Fruit fly (Drosophila melanogaster) whole organism, embryonic: ENCODE data around the gene CG17744.

Source experiments
- Abd-B ChIP-seq: fragments of 200-800 bp; sonication (Bioruptor generic); optimal IDR thresholded peaks from 2 replicates; lab custom pipeline; 2018; ENCODE audit warnings: missing biosample characterization, mild to moderate bottlenecking, missing genetic modification characterization, moderate library complexity
- CG12769 ChIP-seq: fragments of 200-800 bp; sonication (Bioruptor generic); optimal IDR thresholded peaks from 2 replicates; lab custom pipeline; 2019; ENCODE audit warnings: missing biosample characterization, mild to moderate bottlenecking, missing genetic modification characterization, moderate library complexity
- CG13296 ChIP-seq: fragments of 200-800 bp; sonication (Bioruptor generic); optimal IDR thresholded peaks from 3 replicates; lab custom pipeline; 2018; ENCODE audit warnings: missing biosample characterization, mild to moderate bottlenecking, missing genetic modification characterization
- CG13424 ChIP-seq: fragments of 200-800 bp; sonication (Bioruptor generic); optimal IDR thresholded peaks from 2 replicates; lab custom pipeline; 2019; ENCODE audit warnings: missing biosample characterization, mild to moderate bottlenecking, missing genetic modification characterization, moderate library complexity
- CG14441 ChIP-seq: fragments of 200-800 bp; sonication (Bioruptor generic); IDR thresholded peaks from 2 replicates; pipeline ENCODE4 v1.3.6; 2022; ENCODE audit warnings: missing biosample characterization, missing genetic modification characterization
- CG1529 ChIP-seq: fragments of 200-800 bp; sonication (Bioruptor generic); optimal IDR thresholded peaks from 3 replicates; lab custom pipeline; 2018; ENCODE audit warnings: missing biosample characterization, missing genetic modification characterization
- CG17359 ChIP-seq: fragments of 200-800 bp; sonication (Bioruptor generic); optimal IDR thresholded peaks from 3 replicates; lab custom pipeline; 2018; ENCODE audit warnings: missing biosample characterization, mild to moderate bottlenecking, missing genetic modification characterization, moderate library complexity
- CG17829 ChIP-seq: fragments of 200-800 bp; optimal IDR thresholded peaks from 2 replicates; lab custom pipeline; 2019; ENCODE audit warnings: missing biosample characterization, mild to moderate bottlenecking, missing genetic modification characterization, moderate library complexity
- CG18764 ChIP-seq: fragments of 200-800 bp; sonication (Bioruptor generic); optimal IDR thresholded peaks from 3 replicates; lab custom pipeline; 2016; ENCODE audit warnings: missing biosample characterization, missing genetic modification characterization
- CG31441 ChIP-seq: fragments of 200-800 bp; sonication (Bioruptor generic); IDR thresholded peaks from 2 replicates; pipeline ENCODE4 v1.3.6; 2022; ENCODE audit warnings: missing biosample characterization, missing genetic modification characterization
- CG34422 ChIP-seq: fragments of 200-800 bp; sonication (Bioruptor generic); IDR thresholded peaks from 3 replicates; pipeline ENCODE4 v1.3.6; 2022; ENCODE audit warnings: missing biosample characterization, missing genetic modification characterization
- CG4328 ChIP-seq: fragments of 200-800 bp; sonication (Bioruptor generic); optimal IDR thresholded peaks from 3 replicates; lab custom pipeline; 2017; ENCODE audit warnings: missing biosample characterization, missing genetic modification reagents, missing genetic modification characterization
- CG4424 ChIP-seq: fragments of 200-800 bp; sonication (Bioruptor generic); optimal IDR thresholded peaks from 3 replicates; lab custom pipeline; 2016; ENCODE audit warnings: missing biosample characterization, missing genetic modification characterization
- CG5953 ChIP-seq: fragments of 200-800 bp; sonication (Bioruptor generic); IDR thresholded peaks from 2 replicates; pipeline ENCODE4 v1.3.6; 2022; ENCODE audit warnings: missing biosample characterization, missing genetic modification characterization
- CG9932 ChIP-seq: fragments of 200-800 bp; sonication (Bioruptor generic); IDR thresholded peaks from 2 replicates; pipeline ENCODE4 v1.3.6; 2022; ENCODE audit warnings: missing biosample characterization, missing genetic modification characterization
- CkIIα-i1 ChIP-seq: fragments of 200-800 bp; sonication (Bioruptor generic); IDR thresholded peaks from 2 replicates; pipeline ENCODE4 v1.3.6; 2022; ENCODE audit warnings: missing biosample characterization, missing genetic modification characterization
- CoRest ChIP-seq: fragments of 200-800 bp; sonication (Bioruptor generic); optimal IDR thresholded peaks from 3 replicates; lab custom pipeline; 2018; ENCODE audit warnings: missing biosample characterization, mild to moderate bottlenecking, missing genetic modification characterization, moderate library complexity
- Dip3 ChIP-seq: fragments of 200-800 bp; sonication (Bioruptor generic); optimal IDR thresholded peaks from 3 replicates; lab custom pipeline; 2016; ENCODE audit warnings: missing biosample characterization, missing genetic modification characterization
- HLH54F ChIP-seq: fragments of 200-800 bp; sonication (Bioruptor generic); optimal IDR thresholded peaks from 3 replicates; lab custom pipeline; 2016; ENCODE audit warnings: missing biosample characterization, missing genetic modification characterization
- Hmx ChIP-seq: fragments of 200-800 bp; sonication (Bioruptor generic); optimal IDR thresholded peaks from 2 replicates; lab custom pipeline; 2016; ENCODE audit warnings: missing biosample characterization, missing genetic modification characterization
- Hr51 ChIP-seq, 2 experiments: fragments of 200-800 bp; sonication (Bioruptor generic); optimal IDR thresholded peaks; 2 replicates in 1 of 2; 3 replicates in 1 of 2; lab custom pipeline; 2016 to 2018; ENCODE audit warnings: missing biosample characterization in 2 of 2, missing genetic modification characterization in 2 of 2, mild to moderate bottlenecking in 1 of 2, moderate library complexity in 1 of 2
- Hr78 ChIP-seq, 2 experiments: fragments of 200-800 bp in 1 of 2; fragments of >200 bp in 1 of 2; sonication (Bioruptor generic) in 1 of 2; optimal IDR thresholded peaks; 2 replicates each; lab custom pipeline; 2017 to 2019; ENCODE audit warnings: missing biosample characterization in 2 of 2, missing genetic modification characterization in 2 of 2, mild to moderate bottlenecking in 1 of 2, moderate library complexity in 1 of 2
- Jarid2 ChIP-seq: fragments of 200-800 bp; sonication (Bioruptor generic); optimal IDR thresholded peaks from 3 replicates; lab custom pipeline; 2017; ENCODE audit warnings: mild to moderate bottlenecking, missing biosample characterization, missing genetic modification reagents, missing genetic modification characterization
- Kr ChIP-seq: fragments of 200-800 bp; sonication (Bioruptor generic); optimal IDR thresholded peaks from 2 replicates; lab custom pipeline; 2017; ENCODE audit warnings: missing biosample characterization, mild to moderate bottlenecking, missing genetic modification characterization
- Max ChIP-seq: fragments of 200-800 bp; sonication (Bioruptor generic); optimal IDR thresholded peaks from 2 replicates; lab custom pipeline; 2016; ENCODE audit warnings: missing biosample characterization, mild to moderate bottlenecking, missing genetic modification characterization
- Meics ChIP-seq: fragments of 200-800 bp; sonication (Bioruptor generic); optimal IDR thresholded peaks from 2 replicates; lab custom pipeline; 2017; ENCODE audit warnings: missing biosample characterization, mild to moderate bottlenecking, missing genetic modification characterization
- NFAT ChIP-seq: fragments of 200-800 bp; sonication (Bioruptor generic); IDR thresholded peaks from 2 replicates; pipeline ENCODE4 v1.3.6; 2022; ENCODE audit warnings: missing biosample characterization, missing genetic modification characterization
- Rfx ChIP-seq: fragments of 200-800 bp; sonication (Bioruptor generic); IDR thresholded peaks from 2 replicates; pipeline ENCODE4 v1.3.6; 2022; ENCODE audit warnings: missing biosample characterization, missing genetic modification characterization
- Stat92E ChIP-seq, 3 experiments: fragments of >200 bp in 2 of 3; fragments of 200-800 bp in 1 of 3; sonication (Bioruptor generic) in 1 of 3; optimal IDR thresholded peaks; 2 replicates each; lab custom pipeline; 2017 to 2019; ENCODE audit warnings: missing biosample characterization in 3 of 3, missing genetic modification characterization in 3 of 3, mild to moderate bottlenecking in 1 of 3, moderate library complexity in 1 of 3
- Trl ChIP-seq, 3 experiments: fragments of >200 bp in 2 of 3; fragments of 200-800 bp in 1 of 3; sonication (Bioruptor generic) in 1 of 3; optimal IDR thresholded peaks; 2 replicates in 1 of 3; 3 replicates in 2 of 3; lab custom pipeline; 2016 to 2017; ENCODE audit warnings: missing biosample characterization in 1 of 3, missing genetic modification characterization in 1 of 3
- Xrp1 ChIP-seq: fragments of 200-800 bp; sonication (Bioruptor generic); IDR thresholded peaks from 2 replicates; pipeline ENCODE4 v1.3.6; 2022; ENCODE audit warnings: missing biosample characterization, missing genetic modification characterization
- chn ChIP-seq: fragments of 200-800 bp; sonication (Bioruptor generic); optimal IDR thresholded peaks from 2 replicates; lab custom pipeline; 2016; ENCODE audit warnings: missing biosample characterization, missing genetic modification characterization
- ci ChIP-seq: fragments of 200-800 bp; sonication (Bioruptor generic); IDR thresholded peaks from 3 replicates; pipeline ENCODE4 v1.3.6; 2022; ENCODE audit warnings: missing biosample characterization, missing genetic modification characterization
- da ChIP-seq: fragments of 200-800 bp; sonication (Bioruptor generic); optimal IDR thresholded peaks from 2 replicates; lab custom pipeline; 2016; ENCODE audit warnings: missing biosample characterization, missing genetic modification characterization
- esg ChIP-seq: fragments of 200-800 bp; sonication (Bioruptor generic); conservative IDR thresholded peaks from 2 replicates; pipeline ENCODE4 v1.3.6; 2022; ENCODE audit warnings: missing biosample characterization, missing genetic modification characterization
- exex ChIP-seq: fragments of 200-800 bp; sonication (Bioruptor generic); optimal IDR thresholded peaks from 4 replicates; lab custom pipeline; 2018; ENCODE audit warnings: missing biosample characterization, mild to moderate bottlenecking, missing genetic modification characterization, moderate library complexity
- ftz-f1 ChIP-seq: fragments of 200-800 bp; sonication (Bioruptor generic); optimal IDR thresholded peaks from 2 replicates; lab custom pipeline; 2016; ENCODE audit warnings: missing biosample characterization, missing genetic modification characterization
- hb ChIP-seq: fragments of 200-800 bp; sonication (Bioruptor generic); IDR thresholded peaks from 3 replicates; pipeline ENCODE4 v1.3.6; 2022; ENCODE audit warnings: missing biosample characterization, missing genetic modification characterization; ENCODE audit not compliant: partially characterized antibody
- hkb ChIP-seq, 2 experiments: fragments of 200-800 bp in 1 of 2; fragments of >200 bp in 1 of 2; sonication (Bioruptor generic) in 1 of 2; IDR thresholded peaks in 1 of 2; optimal IDR thresholded peaks in 1 of 2; 2 replicates each; pipeline versions ENCODE4 v1.3.6 to Lab custom; 2017 to 2022; ENCODE audit warnings: missing biosample characterization in 1 of 2, missing genetic modification characterization in 1 of 2
- mam ChIP-seq: fragments of 200-800 bp; sonication (Bioruptor generic); optimal IDR thresholded peaks from 3 replicates; lab custom pipeline; 2016; ENCODE audit warnings: missing biosample characterization, missing genetic modification characterization
- tup ChIP-seq: fragments of 200-800 bp; sonication (Bioruptor generic); optimal IDR thresholded peaks from 2 replicates; lab custom pipeline; 2016; ENCODE audit warnings: missing biosample characterization, mild to moderate bottlenecking, missing genetic modification characterization, moderate library complexity
- yki ChIP-seq: fragments of >200 bp; optimal IDR thresholded peaks from 3 replicates; lab custom pipeline; 2018
- zf30C ChIP-seq: fragments of 200-800 bp; sonication (Bioruptor generic); optimal IDR thresholded peaks from 3 replicates; lab custom pipeline; 2018; ENCODE audit warnings: missing biosample characterization, mild to moderate bottlenecking, missing genetic modification characterization
- zfh2 ChIP-seq: fragments of 200-800 bp; sonication (Bioruptor generic); optimal IDR thresholded peaks from 2 replicates; lab custom pipeline; 2016; ENCODE audit warnings: missing biosample characterization, missing genetic modification characterization

Gene CG17744

DNA sequence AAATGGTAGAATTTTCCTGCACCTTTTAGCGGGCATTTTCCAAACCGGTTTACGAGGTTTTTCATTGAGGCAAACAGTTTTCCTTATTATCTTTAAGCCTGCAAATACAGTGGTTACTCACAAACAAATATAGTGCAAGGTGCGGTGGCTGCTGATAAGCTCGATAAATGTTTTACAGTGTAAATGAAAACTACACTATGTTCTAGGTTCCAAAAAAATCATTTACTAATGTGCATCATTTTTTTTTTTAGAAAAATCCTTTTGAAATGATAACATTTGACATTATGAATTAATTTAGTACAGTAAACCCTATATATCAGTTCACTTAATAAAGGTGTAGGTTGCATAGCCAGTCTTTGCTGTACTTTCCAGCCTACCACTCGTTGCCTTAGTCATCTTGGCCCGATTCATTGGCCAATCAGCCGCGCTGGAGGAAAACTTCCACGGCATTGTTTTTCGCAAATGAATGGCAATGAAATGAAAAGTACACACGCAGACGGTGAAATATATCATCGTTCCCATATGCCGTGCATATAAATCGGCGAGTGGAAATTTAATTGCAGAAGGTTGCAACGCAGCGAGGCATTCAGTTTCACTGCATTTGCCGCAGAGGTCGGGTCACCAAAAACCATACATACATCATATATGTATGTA lies 48.4 kb downstream of the CG17744 start (continued):
- TF ChIP-seq Hr51 (GFP tag; optimal IDR thresholded peaks at IDR 0.05; lab: Kevin White, UChicago) (peak in 1 of 2 experiments; percentile 20), CG31441 (GFP tag; lab: Robert Waterston, UW) (0 out of 2 replicates have a peak, but pooled peaks have one; percentile 10), esg (GFP tag; lab: Robert Waterston, UW) (no peak), exex (tag; lab: Kevin White, UChicago) (no peak), CoRest (tag; lab: Kevin White, UChicago) (peak; percentile 17), yki (lab: Kevin White, UChicago) (no peak), Trl (optimal IDR thresholded peaks at IDR 0.05; lab: Kevin White, UChicago) (no peak), Trl (GFP tag; optimal IDR thresholded peaks at IDR 0.05; lab: Kevin White, UChicago) (no peak), NFAT (no peak), CG4424 (GFP tag; lab: Kevin White, UChicago) (no peak), hkb (optimal IDR thresholded peaks at IDR 0.05; lab: Kevin White, UChicago) (no peak), hkb (GFP tag; IDR thresholded peaks at IDR 0.05; lab: Robert Waterston, UW) (no peak), CG17829 (tag; lab: Kevin White, UChicago) (no peak), CkIIα-i1 (no peak), Hr78 (GFP tag; optimal IDR thresholded peaks at IDR 0.05; lab: Kevin White, UChicago) (peak in 1 of 2 experiments; percentile 12), CG4328 (GFP tag; lab: Kevin White, UChicago) (no peak), mam (GFP tag; lab: Kevin White, UChicago) (peak; percentile 12), ftz-f1 (GFP tag; lab: Kevin White, UChicago) (no peak), CG18764 (GFP tag; lab: Kevin White, UChicago) (no peak), Max (no peak), CG14441 (GFP tag; lab: Robert Waterston, UW) (no peak), Kr (no peak), CG13424 (tag; lab: Kevin White, UChicago) (no peak), Rfx (no peak), CG34422 (GFP tag; lab: Robert Waterston, UW) (no peak), Dip3 (GFP tag; lab: Kevin White, UChicago) (no peak), Abd-B (GFP tag; lab: Kevin White, UChicago) (no peak), zfh2 (no peak), CG13296 (GFP tag; lab: Kevin White, UChicago) (no peak), zf30C (GFP tag; lab: Kevin White, UChicago) (no peak), chn (GFP tag; lab: Kevin White, UChicago) (no peak), hb (GFP tag; lab: Robert Waterston, UW) (no peak), Meics (GFP tag; lab: Kevin White, UChicago) (no peak), CG1529 (no peak), Jarid2 (GFP tag; lab: Kevin White, UChicago) (no peak), CG9932 (GFP tag; lab: Robert Waterston, UW) (no peak), CG17359 (tag; lab: Kevin White, UChicago) (no peak), Stat92E (GFP tag; optimal IDR thresholded peaks at IDR 0.05; lab: Kevin White, UChicago) (no peak), tup (GFP tag; lab: Kevin White, UChicago) (no peak), da (GFP tag; lab: Kevin White, UChicago) (no peak), HLH54F (GFP tag; lab: Kevin White, UChicago) (no peak), Hmx (no peak), CG5953 (GFP tag; lab: Robert Waterston, UW) (no peak), CG12769 (tag; lab: Kevin White, UChicago) (no peak), ci (GFP tag; lab: Robert Waterston, UW) (0 out of 3 replicates have a peak, but pooled peaks have one; percentile 7), Xrp1 (peak; percentile 31; the same call in 1 of the 2 replicates)
